Worm (Caenorhabditis elegans) whole organism, L3 larva: Measurements from ENCODE around the gene sri-33.
"Not testable (repeated sequence)": the region's sequence is repeated elsewhere in the genome, so short reads cannot be mapped to it uniquely, and the experiment has no call there.

Experiments
- ZK546.5 ChIP-seq: sonication (generic microtip); optimal IDR thresholded peaks from 2 replicates; lab custom pipeline; 2017; ENCODE audit warnings: missing biosample characterization, missing genetic modification characterization
- aly-2 ChIP-seq: fragments of 150-350 bp; optimal IDR thresholded peaks from 2 replicates; lab custom pipeline; 2014; ENCODE audit warnings: missing biosample characterization, missing genetic modification characterization
- ama-1 ChIP-seq: fragments of 150-350 bp; optimal IDR thresholded peaks from 2 replicates; lab custom pipeline; 2018
- ceh-28 ChIP-seq: fragments of 150-350 bp; optimal IDR thresholded peaks from 2 replicates; lab custom pipeline; 2014; ENCODE audit warnings: missing biosample characterization, missing genetic modification reagents, missing genetic modification characterization
- ceh-82 ChIP-seq: fragments of 150-350 bp; optimal IDR thresholded peaks from 2 replicates; lab custom pipeline; 2014; ENCODE audit warnings: missing biosample characterization, missing genetic modification characterization
- ceh-9 ChIP-seq: sonication (generic microtip); optimal IDR thresholded peaks from 2 replicates; lab custom pipeline; 2018; ENCODE audit warnings: missing biosample characterization, missing genetic modification characterization
- daf-12 ChIP-seq: fragments of 150-350 bp; optimal IDR thresholded peaks from 2 replicates; lab custom pipeline; 2014; ENCODE audit warnings: missing biosample characterization, missing genetic modification reagents, missing genetic modification characterization
- egl-27 ChIP-seq: sonication (generic microtip); optimal IDR thresholded peaks from 4 replicates; lab custom pipeline; 2017; ENCODE audit warnings: missing biosample characterization, missing genetic modification reagents, missing genetic modification characterization
- egl-5 ChIP-seq: fragments of 150-350 bp; optimal IDR thresholded peaks from 2 replicates; lab custom pipeline; 2017; ENCODE audit warnings: missing biosample characterization, missing genetic modification reagents, missing genetic modification characterization, inconsistent platforms
- elt-1 ChIP-seq: fragments of 150-350 bp; optimal IDR thresholded peaks from 2 replicates; lab custom pipeline; 2014; ENCODE audit warnings: missing biosample characterization, missing genetic modification characterization
- elt-2 ChIP-seq: sonication (generic microtip); optimal IDR thresholded peaks from 2 replicates; lab custom pipeline; 2016; ENCODE audit warnings: missing genetic modification reagents, mild to moderate bottlenecking, missing genetic modification characterization, missing compliant biosample characterization
- fkh-10 ChIP-seq: sonication (generic microtip); optimal IDR thresholded peaks from 2 replicates; lab custom pipeline; 2017; ENCODE audit warnings: missing biosample characterization, missing genetic modification reagents, missing genetic modification characterization
- fkh-2 ChIP-seq: fragments of 150-350 bp; optimal IDR thresholded peaks from 2 replicates; lab custom pipeline; 2014; ENCODE audit warnings: missing biosample characterization, missing genetic modification reagents, missing genetic modification characterization
- hmg-11 ChIP-seq: sonication (generic microtip); optimal IDR thresholded peaks from 2 replicates; lab custom pipeline; 2016; ENCODE audit warnings: missing genetic modification characterization, missing compliant biosample characterization
- lin-39 ChIP-seq: fragments of 150-350 bp; optimal IDR thresholded peaks from 2 replicates; lab custom pipeline; 2018; ENCODE audit warnings: missing biosample characterization, missing genetic modification reagents, missing genetic modification characterization
- mdl-1 ChIP-seq: fragments of 150-350 bp; optimal IDR thresholded peaks from 2 replicates; lab custom pipeline; 2014; ENCODE audit warnings: missing biosample characterization, missing genetic modification characterization
- mml-1 ChIP-seq: fragments of 150-350 bp; sonication (generic microtip); optimal IDR thresholded peaks from 3 replicates; lab custom pipeline; 2014; ENCODE audit warnings: missing biosample characterization, missing genetic modification characterization
- nfya-1 ChIP-seq: sonication (generic microtip); optimal IDR thresholded peaks from 2 replicates; lab custom pipeline; 2017; ENCODE audit warnings: missing genetic modification characterization, mild to moderate bottlenecking, missing compliant biosample characterization, antibody characterized with exemption, moderate library complexity; ENCODE audit not compliant: insufficient read depth
- nhr-12 ChIP-seq: fragments of 150-350 bp; optimal IDR thresholded peaks from 2 replicates; lab custom pipeline; 2014; ENCODE audit warnings: missing biosample characterization, missing genetic modification characterization
- nhr-237 ChIP-seq: fragments of 150-350 bp; optimal IDR thresholded peaks from 2 replicates; lab custom pipeline; 2014; ENCODE audit warnings: missing biosample characterization, missing genetic modification characterization
- nhr-28 ChIP-seq: fragments of 150-350 bp; optimal IDR thresholded peaks from 2 replicates; lab custom pipeline; 2014; ENCODE audit warnings: missing biosample characterization, missing genetic modification characterization
- nhr-43 ChIP-seq: sonication (generic microtip); optimal IDR thresholded peaks from 2 replicates; lab custom pipeline; 2016; ENCODE audit warnings: mild to moderate bottlenecking, missing genetic modification characterization, missing compliant biosample characterization; ENCODE audit not compliant: poor library complexity, severe bottlenecking
- nhr-76 ChIP-seq: fragments of 150-350 bp; sonication (generic microtip); optimal IDR thresholded peaks from 5 replicates; lab custom pipeline; 2014; ENCODE audit warnings: missing biosample characterization, missing genetic modification characterization
- nhr-77 ChIP-seq: fragments of 150-350 bp; optimal IDR thresholded peaks from 2 replicates; lab custom pipeline; 2014; ENCODE audit warnings: missing biosample characterization, missing genetic modification characterization
- pha-4 ChIP-seq: fragments of 150-350 bp; optimal IDR thresholded peaks from 2 replicates; lab custom pipeline; 2014; ENCODE audit warnings: missing biosample characterization, missing genetic modification reagents, missing genetic modification characterization
- skn-1 ChIP-seq: fragments of 150-350 bp; optimal IDR thresholded peaks from 2 replicates; lab custom pipeline; 2014; ENCODE audit warnings: missing biosample characterization, missing genetic modification characterization
- zag-1 ChIP-seq: fragments of 150-350 bp; optimal IDR thresholded peaks from 2 replicates; lab custom pipeline; 2014; ENCODE audit warnings: missing biosample characterization, missing genetic modification characterization

Gene sri-33

ce11 chrII:3196966-3197365, 40.3 kb upstream of the sri-33 start, which contains the start of gene gcy-15:
Gene gcy-15 (minus strand): TSS chrII:3197066.
- no peak for TF ChIP-seq nhr-12 (tag; lab: Kevin White, UChicago)
- TF ChIP-seq nfya-1 (tag; lab: Kevin White, UChicago), result no peak
- no peak for TF ChIP-seq mdl-1 (tag; lab: Kevin White, UChicago)
- TF ChIP-seq zag-1 (tag; lab: Kevin White, UChicago), result no peak
- TF ChIP-seq egl-27 (tag; lab: Kevin White, UChicago), result no peak
- TF ChIP-seq mml-1, result no peak
- no peak for TF ChIP-seq pha-4 (tag; lab: Kevin White, UChicago)
- no peak for TF ChIP-seq fkh-2 (tag; lab: Kevin White, UChicago)
- no peak for TF ChIP-seq elt-2 (tag; lab: Kevin White, UChicago)
- no peak for TF ChIP-seq ceh-28 (tag; lab: Kevin White, UChicago)
- no peak for TF ChIP-seq ama-1 (lab: Kevin White, UChicago)
- TF ChIP-seq aly-2 (tag; lab: Kevin White, UChicago), result no peak
- TF ChIP-seq egl-5, result no peak
- no peak for TF ChIP-seq daf-12 (tag; lab: Kevin White, UChicago)
- no peak for TF ChIP-seq ceh-9
- TF ChIP-seq fkh-10, result no peak
- TF ChIP-seq hmg-11 (tag; lab: Kevin White, UChicago), result no peak

DNA sequence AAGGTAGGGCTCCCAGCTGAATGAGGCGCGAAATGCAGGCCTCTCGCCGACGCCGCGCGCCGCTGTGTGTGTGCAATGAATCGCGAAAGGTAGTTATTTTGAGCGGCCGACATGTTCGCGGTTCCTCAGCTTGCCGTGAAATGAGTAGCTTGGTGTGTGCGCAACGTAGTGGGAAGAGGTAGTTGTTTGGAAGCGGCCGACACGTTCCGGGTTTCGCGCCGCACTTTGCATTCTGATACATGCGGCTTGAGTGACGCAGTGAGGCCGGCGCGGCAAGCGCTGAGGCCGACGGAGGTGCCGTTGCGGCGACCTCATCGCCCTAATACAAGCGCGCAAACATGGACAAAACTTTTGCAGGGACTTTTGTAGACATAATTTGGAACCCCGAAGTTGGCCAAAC, 39.1 kb upstream of the sri-33 start:
- TF ChIP-seq nhr-237, result no peak
- no peak for TF ChIP-seq lin-39 (tag; lab: Kevin White, UChicago)
- TF ChIP-seq elt-2 (tag; lab: Kevin White, UChicago), result no peak
- no peak for TF ChIP-seq ZK546.5
- no peak for TF ChIP-seq elt-1 (tag; lab: Kevin White, UChicago)
- no peak for TF ChIP-seq ceh-9

ce11 chrII:3191544-3191943, 34.9 kb upstream of the sri-33 start, which contains the start of gene Y27F2A.9:
Gene Y27F2A.9 (minus strand): TSS chrII:3191644.
- not testable (repeated sequence) for TF ChIP-seq egl-5; nhr-76 (tag; lab: Kevin White, UChicago); skn-1 (tag; lab: Kevin White, UChicago)
- TF ChIP-seq, all 47 proteins: peak for 0; not testable (repeated sequence) for 47

- not testable (repeated sequence) for TF ChIP-seq nhr-237; pha-4 (tag; lab: Kevin White, UChicago); mml-1
- TF ChIP-seq, all 47 proteins: peak for 0; not testable (repeated sequence) for 47
Observed at ce11 chrII:3189038-3189437, 32.4 kb upstream of the sri-33 start, which contains the start of gene Y27F2A.11. Gene Y27F2A.11 (plus strand): TSS chrII:3189338.

- TF ChIP-seq nhr-43 (tag; lab: Kevin White, UChicago) (no peak), nhr-77 (tag; lab: Kevin White, UChicago) (no peak), nhr-28 (tag; lab: Kevin White, UChicago) (no peak), ZK546.5 (no peak)
Observed at ce11 chrII:3185848-3186247, 29.2 kb upstream of the sri-33 start.

DNA sequence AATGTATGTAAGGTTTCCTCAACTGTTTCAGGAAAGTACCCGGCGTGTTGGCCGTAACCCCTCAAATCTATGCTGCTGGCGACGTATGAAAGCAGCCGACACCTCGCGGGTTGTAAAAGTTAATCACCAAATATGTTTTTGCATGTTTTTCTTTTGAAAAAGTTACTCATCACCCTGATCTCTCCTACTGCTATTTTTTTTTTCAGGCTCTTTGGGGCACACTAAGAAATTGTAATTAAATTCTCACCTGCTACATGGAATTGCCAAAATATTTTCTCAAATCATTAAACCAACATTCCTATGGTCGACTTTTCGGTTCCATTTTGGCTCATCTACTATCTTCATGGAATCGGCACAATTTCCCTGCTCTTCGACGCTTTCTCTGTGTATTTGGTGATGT, 28.2 kb upstream of the sri-33 start, which contains the start of gene sri-78:
Gene sri-78 (plus strand): TSS at position 301 of the 400 bp plus-strand sequence.
- not testable (repeated sequence) for TF ChIP-seq nhr-237; ceh-82 (tag; lab: Kevin White, UChicago); elt-1 (tag; lab: Kevin White, UChicago)

DNA sequence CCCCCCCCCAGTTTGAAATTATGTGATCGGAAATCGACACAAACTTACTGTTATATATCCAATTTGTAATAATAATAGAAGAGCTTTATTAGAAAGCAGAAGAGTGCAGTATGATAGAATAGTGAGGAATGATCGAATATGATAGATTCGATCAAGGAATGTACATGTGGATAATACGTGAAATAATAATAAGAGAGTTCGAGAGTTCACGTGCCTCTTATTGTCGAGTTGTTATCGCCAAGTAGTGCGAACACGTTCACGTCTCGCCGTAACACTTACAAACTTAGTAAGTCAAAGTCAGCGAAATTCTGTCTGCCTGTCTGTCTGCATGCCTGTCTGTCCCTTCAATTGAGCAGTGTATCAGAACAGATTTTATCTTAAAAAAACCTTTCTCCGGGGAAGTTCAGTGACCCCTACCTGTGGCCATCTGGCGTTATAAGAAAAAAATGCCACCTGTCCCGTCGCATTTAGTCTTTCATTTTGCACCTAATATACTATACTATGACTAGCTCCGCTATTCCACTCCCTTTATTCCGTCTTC, 26.7 kb upstream of the sri-33 start, which contains the start of the genes Y27F2A.6 and Y27F2A.8:
Gene Y27F2A.6 (minus strand): TSS at position 101 of the 541 bp plus-strand sequence.
Gene Y27F2A.8 (plus strand): TSS at position 491 of the 541 bp plus-strand sequence.
- TF ChIP-seq ama-1 (lab: Kevin White, UChicago); egl-27 (tag; lab: Kevin White, UChicago); nhr-12 (tag; lab: Kevin White, UChicago): not testable (repeated sequence)
